Fruit fly (Drosophila melanogaster): ENCODE results near the gene ras.
A peak's percentile ranks its signal among the peaks of the same experiment; 100 is the strongest.

ras gene

DNA sequence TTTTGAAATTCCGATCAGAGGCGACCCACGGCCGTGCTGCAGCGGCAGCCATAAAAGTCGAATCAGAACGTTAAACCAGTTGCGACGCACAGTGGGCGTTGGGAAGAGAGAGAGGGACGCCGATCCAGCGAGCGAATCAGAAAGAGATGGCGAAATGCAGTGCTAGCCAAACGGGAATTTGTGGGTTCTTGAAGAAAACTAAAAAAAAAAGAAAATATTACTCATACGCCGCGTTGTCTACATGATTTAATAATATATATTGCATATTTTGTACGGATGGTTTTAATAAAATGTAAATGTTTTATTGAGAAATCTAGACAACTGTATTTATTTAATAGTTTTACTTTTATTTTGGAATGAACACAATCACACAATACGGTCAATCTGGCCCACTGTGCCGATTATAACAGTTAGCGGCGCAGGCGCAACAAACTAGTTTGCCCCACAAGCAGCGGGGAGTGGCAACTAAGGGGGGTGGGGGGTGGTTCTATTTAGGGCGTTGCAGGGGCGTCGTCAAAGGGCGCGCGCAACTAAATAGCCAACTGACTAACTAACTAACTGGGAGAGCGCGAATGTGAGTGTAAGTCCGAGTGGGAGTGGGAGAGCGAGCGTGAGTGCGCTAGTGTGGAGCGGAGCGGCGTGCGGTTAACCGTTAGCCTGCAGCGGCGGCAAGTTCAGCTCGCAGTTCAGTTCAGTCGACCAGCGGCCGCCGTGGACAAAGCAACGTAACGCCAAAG lies 27.7 kb downstream of the ras start, which contains the start of gene CG15211 (continued):
- TF ChIP-seq Gug (GFP tag; IDR thresholded peaks at IDR 0.05) (peak; percentile 38; the same call in 1 of the 4 replicates), sug (tag; optimal IDR thresholded peaks at IDR 0.05) (peak; percentile 36), Aef1 (GFP tag; IDR thresholded peaks at IDR 0.05) (peak; percentile 21; the same call in 2 of the 3 replicates), CG10209 (GFP tag; optimal IDR thresholded peaks at IDR 0.05) (peak; percentile 77), CG16779 (GFP tag; IDR thresholded peaks at IDR 0.05) (no peak), odd (GFP tag; optimal IDR thresholded peaks at IDR 0.05) (peak; percentile 66), p53 (GFP tag; optimal IDR thresholded peaks at IDR 0.05) (no peak), fd96Cb (tag; optimal IDR thresholded peaks at IDR 0.05) (peak; percentile 71), CG2202 (tag; optimal IDR thresholded peaks at IDR 0.05) (peak; percentile 77), lola (GFP tag; optimal IDR thresholded peaks at IDR 0.05) (peak in 1 of 3 experiments; percentile 85), CG12659 (GFP tag; optimal IDR thresholded peaks at IDR 0.05) (peak; percentile 83), D19B (GFP tag; optimal IDR thresholded peaks at IDR 0.05) (no peak), Hey (tag; optimal IDR thresholded peaks at IDR 0.05) (no peak), cwo (GFP tag; optimal IDR thresholded peaks at IDR 0.05) (peak; percentile 49), CG7987 (GFP tag; optimal IDR thresholded peaks at IDR 0.05) (peak; percentile 0), hkb (optimal IDR thresholded peaks at IDR 0.05) (no peak), hkb (GFP tag; IDR thresholded peaks at IDR 0.05) (no peak; the same call in none of the 2 replicates), CG14965 (GFP tag; optimal IDR thresholded peaks at IDR 0.05; ENCODE audit: borderline replicate concordance) (no peak), Side (GFP tag; optimal IDR thresholded peaks at IDR 0.05) (no peak), Xbp1 (GFP tag; optimal IDR thresholded peaks at IDR 0.05) (peak; percentile 73), gem (tag; optimal IDR thresholded peaks at IDR 0.05) (peak; percentile 88), CG17829 (tag; optimal IDR thresholded peaks at IDR 0.05) (peak; percentile 79), abd-A (tag; optimal IDR thresholded peaks at IDR 0.05) (peak; percentile 37), CG4282 (GFP tag; optimal IDR thresholded peaks at IDR 0.05) (no peak), chn (GFP tag; optimal IDR thresholded peaks at IDR 0.05) (peak; percentile 30), CG15601 (tag; optimal IDR thresholded peaks at IDR 0.05) (peak; percentile 78), CG7357 (GFP tag; IDR thresholded peaks at IDR 0.05) (peak; percentile 19; the same call in 1 of the 3 replicates), CG4730 (GFP tag; IDR thresholded peaks at IDR 0.05) (peak; percentile 47; the same call in 1 of the 2 replicates), Hmx (GFP tag; optimal IDR thresholded peaks at IDR 0.05) (no peak), maf-S (GFP tag; optimal IDR thresholded peaks at IDR 0.05) (no peak), tio (GFP tag; optimal IDR thresholded peaks at IDR 0.05) (peak; percentile 70), CG11504 (tag; optimal IDR thresholded peaks at IDR 0.05) (peak; percentile 79), CG6791 (GFP tag; IDR thresholded peaks at IDR 0.05; ENCODE audit: partially characterized antibody) (no peak), CG18262 (tag; optimal IDR thresholded peaks at IDR 0.05) (peak; percentile 85), CG2875 (GFP tag; optimal IDR thresholded peaks at IDR 0.05) (peak; percentile 62), kni (GFP tag; optimal IDR thresholded peaks at IDR 0.05) (peak; percentile 91), ci (GFP tag; IDR thresholded peaks at IDR 0.05) (peak; percentile 46), nerfin-2 (GFP tag; IDR thresholded peaks at IDR 0.05; ENCODE audit: partially characterized antibody) (no peak), Ada2b (GFP tag; IDR thresholded peaks at IDR 0.05) (peak; percentile 40), ttk (GFP tag; IDR thresholded peaks at IDR 0.05) (peak; percentile 64), CG2120 (GFP tag; optimal IDR thresholded peaks at IDR 0.05) (peak; percentile 57), her (GFP tag; optimal IDR thresholded peaks at IDR 0.05) (no peak), CG15011 (GFP tag; optimal IDR thresholded peaks at IDR 0.05) (peak; percentile 36), Deaf1 (tag; optimal IDR thresholded peaks at IDR 0.05) (peak; percentile 45), CG10366 (GFP tag; IDR thresholded peaks at IDR 0.05) (peak; percentile 41), chm (GFP tag; IDR thresholded peaks at IDR 0.05) (peak; percentile 35), CG11398 (GFP tag; optimal IDR thresholded peaks at IDR 0.05) (no peak), CG16813 (GFP tag; IDR thresholded peaks at IDR 0.05; ENCODE audit: partially characterized antibody) (no peak), CG12071 (GFP tag; optimal IDR thresholded peaks at IDR 0.05) (no peak)

All from whole organism, embryonic.